Worm (Caenorhabditis elegans): ENCODE results near the gene dhs-5.

dhs-5 gene

DNA sequence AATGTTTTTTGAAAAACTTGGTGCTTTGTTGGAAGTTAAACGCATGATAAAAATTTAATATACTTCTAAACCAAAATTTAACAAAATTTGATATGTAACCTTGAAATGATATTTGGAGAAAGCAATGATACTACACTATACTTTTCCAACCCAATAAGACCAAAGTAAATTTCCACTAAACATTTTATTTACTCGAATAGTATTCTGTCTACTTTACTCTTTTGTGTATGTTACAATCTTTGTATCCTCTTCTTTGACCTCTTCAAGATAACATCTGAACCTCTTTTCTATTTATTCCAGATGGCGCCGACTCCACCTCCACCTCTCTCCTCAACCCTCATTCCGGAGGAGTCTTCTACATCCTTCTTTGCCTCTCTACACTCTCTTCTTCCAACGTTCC lies at the start of gene dhs-5:
Gene dhs-5 (plus strand): TSS at position 301 of the 400 bp plus-strand sequence.
- TF ChIP-seq mdl-1 (tag; optimal IDR thresholded peaks at IDR 0.05) (no peak), nhr-23 (tag; optimal IDR thresholded peaks at IDR 0.05) (peak; percentile 1), unc-39 (tag; optimal IDR thresholded peaks at IDR 0.05) (no peak), elt-3 (tag; optimal IDR thresholded peaks at IDR 0.05) (no peak)

DNA sequence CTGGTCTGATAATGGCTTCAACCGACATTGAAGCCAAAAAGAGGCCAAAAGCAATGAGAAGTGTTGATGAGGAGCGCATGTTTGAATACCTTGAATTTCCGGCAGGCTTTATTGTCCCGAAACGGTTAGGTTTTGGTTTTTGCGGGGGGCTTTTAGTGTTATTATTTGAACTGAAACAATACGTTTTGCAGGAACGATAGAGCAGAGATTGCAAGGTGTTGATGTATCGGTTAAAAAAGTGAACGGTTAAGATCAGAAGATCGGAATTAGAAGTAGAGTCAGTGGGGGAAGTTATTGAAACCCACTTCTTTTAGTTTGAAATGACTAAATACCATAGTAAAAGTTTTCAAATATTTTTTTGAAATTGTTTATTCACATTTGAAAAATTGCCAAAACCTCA lies 46.1 kb upstream of the dhs-5 start, which contains the start of gene clec-141:
Gene clec-141 (minus strand): TSS at position 101 of the 400 bp plus-strand sequence.
- TF ChIP-seq nhr-12 (tag; optimal IDR thresholded peaks at IDR 0.05) (no peak), unc-62 (GFP tag; optimal IDR thresholded peaks at IDR 0.05) (no peak), nhr-77 (tag; optimal IDR thresholded peaks at IDR 0.05) (no peak), ceh-28 (tag; optimal IDR thresholded peaks at IDR 0.05) (no peak), lin-39 (tag; optimal IDR thresholded peaks at IDR 0.05) (no peak), nfya-1 (tag; optimal IDR thresholded peaks at IDR 0.05; ENCODE audit: insufficient read depth) (no peak), nhr-23 (tag; optimal IDR thresholded peaks at IDR 0.05) (no peak), elt-3 (tag; optimal IDR thresholded peaks at IDR 0.05) (no peak), ceh-9 (tag; optimal IDR thresholded peaks at IDR 0.05) (no peak), fos-1 (tag; optimal IDR thresholded peaks at IDR 0.05) (no peak), hmg-11 (tag; optimal IDR thresholded peaks at IDR 0.05) (no peak), nhr-43 (tag; optimal IDR thresholded peaks at IDR 0.05; ENCODE audit: poor library complexity, severe bottlenecking) (no peak), unc-39 (tag; optimal IDR thresholded peaks at IDR 0.05) (no peak), egl-27 (tag; optimal IDR thresholded peaks at IDR 0.05) (no peak)

ce11 chrII:5408924-5409323 lies 44.7 kb upstream of the dhs-5 start, which contains the start of the genes EEED8.12 and EEED8.4:
Gene EEED8.12 (minus strand): TSS chrII:5409024.
Gene EEED8.4 (plus strand): TSS chrII:5409319.
- no peak for TF ChIP-seq hmg-11 (tag; optimal IDR thresholded peaks at IDR 0.05)
- no peak for TF ChIP-seq nhr-11 (tag; optimal IDR thresholded peaks at IDR 0.05)
- no peak for TF ChIP-seq ama-1 (optimal IDR thresholded peaks at IDR 0.05)
- TF ChIP-seq elt-1 (tag; optimal IDR thresholded peaks at IDR 0.05) = no peak
- no peak for TF ChIP-seq egl-27 (tag; optimal IDR thresholded peaks at IDR 0.05)
- TF ChIP-seq lin-15B (tag; optimal IDR thresholded peaks at IDR 0.05) = no peak
- no peak for TF ChIP-seq nhr-76 (tag; optimal IDR thresholded peaks at IDR 0.05)
- TF ChIP-seq skn-1 (tag; optimal IDR thresholded peaks at IDR 0.05) = no peak
- TF ChIP-seq eor-1 (tag; optimal IDR thresholded peaks at IDR 0.05) = no peak
- no peak for TF ChIP-seq jun-1 (tag; optimal IDR thresholded peaks at IDR 0.05)
- no peak for TF ChIP-seq nhr-23 (tag; optimal IDR thresholded peaks at IDR 0.05)

DNA sequence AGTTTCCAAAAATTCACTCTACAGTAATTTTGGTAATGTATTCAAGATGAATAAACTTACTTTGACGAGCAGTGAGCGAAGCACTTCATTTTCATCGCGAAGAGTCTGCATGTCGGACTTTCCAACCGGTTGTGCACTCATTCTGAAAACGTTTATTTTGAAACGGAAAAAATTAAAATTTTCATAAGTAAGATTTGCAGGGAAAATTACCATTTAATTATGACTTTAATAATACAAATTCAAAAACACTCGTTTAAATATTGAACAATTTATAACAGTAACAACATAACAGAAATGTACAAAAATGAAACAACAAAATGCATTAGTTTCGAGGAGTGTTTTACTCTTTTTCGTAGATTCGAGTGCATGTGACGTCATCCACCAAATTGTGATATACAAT lies 41.2 kb upstream of the dhs-5 start, which contains the start of the genes EEED8.13 and EEED8.18:
Gene EEED8.13 (minus strand): TSS at position 101 of the 400 bp plus-strand sequence.
Gene EEED8.18 (minus strand): TSS at position 144 of the 400 bp plus-strand sequence.
- no peak for TF ChIP-seq tbx-2 (tag; optimal IDR thresholded peaks at IDR 0.05)
- TF ChIP-seq sea-2 (GFP tag; optimal IDR thresholded peaks at IDR 0.05) = no peak
- no peak for TF ChIP-seq fkh-2 (tag; optimal IDR thresholded peaks at IDR 0.05)
- no peak for TF ChIP-seq nhr-67 (tag; optimal IDR thresholded peaks at IDR 0.05)
- TF ChIP-seq lin-15B (tag; optimal IDR thresholded peaks at IDR 0.05) = no peak
- TF ChIP-seq ceh-16 (tag; optimal IDR thresholded peaks at IDR 0.05) = no peak
- TF ChIP-seq pqm-1 (tag; optimal IDR thresholded peaks at IDR 0.05) = no peak

ce11 chrII:5414040-5414439 lies 39.6 kb upstream of the dhs-5 start, which contains the start of the genes EEED8.14 and EEED8.3:
Gene EEED8.14 (minus strand): TSS chrII:5414052.
Gene EEED8.3 (plus strand): TSS chrII:5414276.
- TF ChIP-seq nhr-28 (tag; optimal IDR thresholded peaks at IDR 0.05) (no peak), ZK546.5 (tag; optimal IDR thresholded peaks at IDR 0.05) (no peak), eor-1 (tag; optimal IDR thresholded peaks at IDR 0.05) (no peak), jun-1 (tag; optimal IDR thresholded peaks at IDR 0.05) (no peak), nhr-43 (tag; optimal IDR thresholded peaks at IDR 0.05; ENCODE audit: poor library complexity, severe bottlenecking) (no peak), ztf-4 (tag; optimal IDR thresholded peaks at IDR 0.05) (no peak), daf-12 (tag; optimal IDR thresholded peaks at IDR 0.05) (no peak), nhr-23 (tag; optimal IDR thresholded peaks at IDR 0.05) (no peak)
